Fruit fly (Drosophila melanogaster) whole organism: ENCODE results near the gene CG34260.

Experiments
- CG8478 ChIP-seq: fragments of >200 bp; optimal IDR thresholded peaks from 2 replicates; lab custom pipeline; 2018; ENCODE audit warnings: inconsistent platforms
- Dll ChIP-seq: fragments of >200 bp; optimal IDR thresholded peaks from 2 replicates; lab custom pipeline; 2017
- EcR ChIP-seq, 2 experiments: fragments of >200 bp; optimal IDR thresholded peaks; 2 replicates each; lab custom pipeline; 2017; ENCODE audit warnings: missing biosample characterization in 2 of 2, missing genetic modification characterization in 2 of 2, missing genetic modification reagents in 2 of 2
- pan ChIP-seq: fragments of >200 bp; optimal IDR thresholded peaks from 2 replicates; lab custom pipeline; 2017
- psq ChIP-seq: fragments of >200 bp; optimal IDR thresholded peaks from 2 replicates; lab custom pipeline; 2017
- usp ChIP-seq: fragments of >200 bp; optimal IDR thresholded peaks from 2 replicates; lab custom pipeline; 2017; ENCODE audit warnings: missing biosample characterization, missing genetic modification characterization, mixed read lengths

CG34260 gene

dm6 chr3L:20732492-20732891 lies 18.6 kb downstream of the CG34260 start:
- TF ChIP-seq pan (lab: Kevin White, UChicago) (no peak), psq (lab: Kevin White, UChicago) (no peak), usp (GFP tag; lab: Kevin White, UChicago) (no peak), CG8478 (lab: Kevin White, UChicago) (no peak), Dll (lab: Kevin White, UChicago) (no peak), EcR (GFP tag; optimal IDR thresholded peaks at IDR 0.05; lab: Kevin White, UChicago) (no peak)

- TF ChIP-seq usp (GFP tag; lab: Kevin White, UChicago): no peak
- no peak for TF ChIP-seq CG8478 (lab: Kevin White, UChicago)
- no peak for TF ChIP-seq psq (lab: Kevin White, UChicago)
- no peak for TF ChIP-seq EcR (GFP tag; optimal IDR thresholded peaks at IDR 0.05; lab: Kevin White, UChicago)
- no peak for TF ChIP-seq pan (lab: Kevin White, UChicago)
- TF ChIP-seq Dll (lab: Kevin White, UChicago): no peak
Observed at dm6 chr3L:20733530-20734257, 19.8 kb downstream of the CG34260 start.

DNA sequence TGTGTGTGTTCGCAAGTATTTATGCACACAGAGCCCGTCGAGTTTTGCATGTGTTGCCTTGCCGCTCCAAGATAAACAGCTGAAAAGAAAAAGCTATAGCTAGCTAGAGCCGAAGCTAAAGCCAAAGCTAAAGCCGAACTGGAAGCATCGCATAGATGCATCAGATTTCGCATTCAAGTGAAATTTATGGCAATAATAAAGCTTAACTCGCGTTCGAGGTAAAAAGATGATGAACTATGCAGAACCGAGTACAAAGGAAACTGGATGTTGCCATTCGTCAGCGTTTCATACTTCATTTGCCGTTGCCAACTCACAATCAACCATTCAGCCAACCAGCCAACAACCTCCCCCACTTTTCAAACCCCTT lies 20.3 kb downstream of the CG34260 start:
- TF ChIP-seq psq (lab: Kevin White, UChicago): no peak
- TF ChIP-seq usp (GFP tag; lab: Kevin White, UChicago): no peak
- TF ChIP-seq pan (lab: Kevin White, UChicago): no peak
- no peak for TF ChIP-seq CG8478 (lab: Kevin White, UChicago)
- TF ChIP-seq EcR (GFP tag; optimal IDR thresholded peaks at IDR 0.05; lab: Kevin White, UChicago): no peak
- TF ChIP-seq Dll (lab: Kevin White, UChicago): no peak

- TF ChIP-seq CG8478 (lab: Kevin White, UChicago) (no peak), psq (lab: Kevin White, UChicago) (no peak), Dll (lab: Kevin White, UChicago) (no peak), pan (lab: Kevin White, UChicago) (no peak), usp (GFP tag; lab: Kevin White, UChicago) (no peak)
Observed at dm6 chr3L:20736266-20736665, 22.4 kb downstream of the CG34260 start.

dm6 chr3L:20737346-20737745 lies 23.4 kb downstream of the CG34260 start:
- no peak for TF ChIP-seq CG8478 (lab: Kevin White, UChicago)
- TF ChIP-seq Dll (lab: Kevin White, UChicago): no peak
- no peak for TF ChIP-seq psq (lab: Kevin White, UChicago)
- TF ChIP-seq pan (lab: Kevin White, UChicago): no peak
- TF ChIP-seq usp (GFP tag; lab: Kevin White, UChicago): no peak
- no peak for TF ChIP-seq EcR (GFP tag; optimal IDR thresholded peaks at IDR 0.05; lab: Kevin White, UChicago)

- TF ChIP-seq pan (lab: Kevin White, UChicago): no peak
- TF ChIP-seq EcR (GFP tag; optimal IDR thresholded peaks at IDR 0.05; lab: Kevin White, UChicago): no peak
- TF ChIP-seq psq (lab: Kevin White, UChicago): no peak
- TF ChIP-seq Dll (lab: Kevin White, UChicago): no peak
- no peak for TF ChIP-seq CG8478 (lab: Kevin White, UChicago)
- TF ChIP-seq usp (GFP tag; lab: Kevin White, UChicago): no peak
Observed at dm6 chr3L:20739414-20739813, 25.5 kb downstream of the CG34260 start, which contains the start of gene Gr77a. Gene Gr77a (minus strand): TSS chr3L:20739430.

DNA sequence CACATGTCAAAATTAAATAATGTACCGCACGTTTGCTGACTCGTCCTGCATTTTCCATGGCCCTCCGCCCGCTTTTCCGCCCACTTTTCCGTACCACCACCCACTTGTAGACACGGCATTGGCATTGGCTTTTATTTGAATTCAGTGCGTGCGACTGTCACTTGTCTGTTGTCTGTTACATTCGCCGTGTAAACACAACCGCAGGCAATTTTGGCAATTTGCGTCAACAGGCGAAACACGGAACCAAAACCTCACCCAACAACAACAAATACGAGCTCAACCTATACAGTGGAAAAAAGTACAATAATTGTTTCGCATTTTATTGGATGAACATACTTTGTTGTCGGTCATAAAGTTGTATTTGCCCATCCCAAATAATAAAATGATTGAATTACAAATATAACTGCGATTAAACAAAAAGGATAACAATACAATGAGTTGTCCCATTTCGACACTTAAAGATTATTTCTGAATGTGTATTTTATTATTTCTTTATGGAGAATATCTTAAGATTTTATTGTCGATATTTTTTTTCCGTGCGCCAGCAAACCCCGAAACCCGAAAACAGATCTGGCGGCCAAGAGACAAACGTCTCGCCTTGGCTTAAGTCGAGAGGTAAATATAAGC lies 33.5 kb downstream of the CG34260 start:
- no peak for TF ChIP-seq usp (GFP tag; lab: Kevin White, UChicago)
- TF ChIP-seq Dll (lab: Kevin White, UChicago): no peak
- no peak for TF ChIP-seq EcR (GFP tag; optimal IDR thresholded peaks at IDR 0.05; lab: Kevin White, UChicago)
- no peak for TF ChIP-seq CG8478 (lab: Kevin White, UChicago)
- TF ChIP-seq pan (lab: Kevin White, UChicago): no peak
- no peak for TF ChIP-seq psq (lab: Kevin White, UChicago)

DNA sequence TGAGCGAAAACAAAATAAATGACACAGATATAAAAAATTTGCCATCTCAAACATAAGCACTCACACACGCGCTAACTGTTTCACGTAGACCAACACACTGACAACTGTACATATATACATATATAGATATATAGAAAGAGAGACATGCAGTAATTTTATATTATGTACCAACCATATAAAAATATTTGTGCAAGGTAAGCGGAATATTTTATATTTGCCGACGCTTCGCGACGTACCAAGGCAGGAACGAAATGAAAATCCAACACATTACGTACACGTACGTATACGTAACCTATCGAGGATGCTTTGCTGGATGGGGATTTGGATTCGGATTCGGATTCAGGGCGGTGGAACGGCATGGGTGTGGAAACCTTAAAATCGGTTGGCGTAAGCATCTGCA lies 34.7 kb downstream of the CG34260 start:
- no peak for TF ChIP-seq psq (lab: Kevin White, UChicago)
- no peak for TF ChIP-seq usp (GFP tag; lab: Kevin White, UChicago)

DNA sequence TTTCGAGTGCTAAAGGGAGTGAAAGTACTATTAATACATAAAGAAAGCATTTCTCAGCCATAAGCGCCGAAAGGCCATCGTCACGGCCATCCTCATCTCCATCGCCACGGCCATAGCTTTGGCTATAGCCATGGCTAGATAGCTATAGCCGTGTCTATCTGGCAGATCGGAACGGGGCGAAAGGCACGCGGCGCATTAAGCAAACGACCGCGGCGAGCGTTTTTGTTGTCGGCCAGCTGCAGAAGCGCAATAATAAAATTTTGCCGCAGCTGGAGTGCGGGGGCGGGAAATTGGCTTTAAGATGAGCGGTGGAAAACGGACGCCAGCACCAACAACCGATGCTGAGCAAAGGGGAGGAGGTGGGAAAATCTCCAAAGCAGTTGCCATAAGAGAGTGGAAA lies 36.5 kb downstream of the CG34260 start:
- TF ChIP-seq Dll (lab: Kevin White, UChicago) (no peak), CG8478 (lab: Kevin White, UChicago) (no peak), EcR (GFP tag; optimal IDR thresholded peaks at IDR 0.05; lab: Kevin White, UChicago) (no peak), usp (GFP tag; lab: Kevin White, UChicago) (no peak), pan (lab: Kevin White, UChicago) (no peak), psq (lab: Kevin White, UChicago) (no peak)

DNA sequence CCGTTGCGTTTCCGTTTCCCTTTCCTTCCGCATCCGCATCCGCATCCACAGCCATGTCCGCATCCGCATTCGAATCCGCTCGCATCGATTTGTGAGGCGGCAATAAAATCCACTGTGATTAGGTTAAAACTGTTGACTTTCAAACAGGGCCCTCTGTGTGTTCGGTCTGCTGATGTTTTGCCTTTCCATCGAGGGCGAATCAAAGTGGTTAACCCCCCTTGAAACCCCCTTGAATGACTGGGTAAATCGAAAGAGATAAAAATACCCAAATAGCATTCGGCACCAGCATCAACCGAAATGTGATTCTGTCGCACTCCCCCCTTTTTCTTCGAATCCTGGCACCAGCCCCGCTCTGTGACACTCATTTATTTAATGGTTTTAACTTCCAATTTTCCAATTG lies 39.1 kb downstream of the CG34260 start:
- TF ChIP-seq psq (lab: Kevin White, UChicago): no peak
- no peak for TF ChIP-seq usp (GFP tag; lab: Kevin White, UChicago)
- no peak for TF ChIP-seq EcR (GFP tag; optimal IDR thresholded peaks at IDR 0.05; lab: Kevin White, UChicago)
- no peak for TF ChIP-seq Dll (lab: Kevin White, UChicago)
- TF ChIP-seq pan (lab: Kevin White, UChicago): no peak
- no peak for TF ChIP-seq CG8478 (lab: Kevin White, UChicago)

dm6 chr3L:20755585-20755984 lies 41.7 kb downstream of the CG34260 start, which contains the start of gene CG33912:
Gene CG33912 (minus strand): TSS chr3L:20755685.
- TF ChIP-seq CG8478 (lab: Kevin White, UChicago) (no peak), usp (GFP tag; lab: Kevin White, UChicago) (no peak), psq (lab: Kevin White, UChicago) (no peak), pan (lab: Kevin White, UChicago) (no peak), EcR (GFP tag; optimal IDR thresholded peaks at IDR 0.05; lab: Kevin White, UChicago) (no peak), Dll (lab: Kevin White, UChicago) (no peak)
